Fruit fly (Drosophila melanogaster): ENCODE data around the gene CG46306.

Gene CG46306

dm6 chrX:16829439-16830028, 5.8 kb downstream of the CG46306 start (continued):
- TF ChIP-seq CG6689 (GFP tag; IDR thresholded peaks at IDR 0.05) (0 out of 2 replicates have a peak, but pooled peaks have one; percentile 29), sd (tag; optimal IDR thresholded peaks at IDR 0.05) (peak; percentile 5), Gug (GFP tag; IDR thresholded peaks at IDR 0.05) (no peak), CG12391 (tag; optimal IDR thresholded peaks at IDR 0.05) (peak; percentile 4), dmrt99B (tag; optimal IDR thresholded peaks at IDR 0.05) (peak; percentile 27), CG11504 (tag; optimal IDR thresholded peaks at IDR 0.05) (peak; percentile 35), chinmo (GFP tag; IDR thresholded peaks at IDR 0.05; ENCODE audit: partially characterized antibody) (0 out of 4 replicates have a peak, but pooled peaks have one; percentile 20), vvl (GFP tag; IDR thresholded peaks at IDR 0.05) (peak; percentile 53), Ets65A (GFP tag) (peak; percentile 31), CG4730 (GFP tag; IDR thresholded peaks at IDR 0.05) (0 out of 2 replicates have a peak, but pooled peaks have one; percentile 13), CG4282 (GFP tag; optimal IDR thresholded peaks at IDR 0.05) (no peak), gem (tag; optimal IDR thresholded peaks at IDR 0.05) (peak; percentile 39), grau (tag; optimal IDR thresholded peaks at IDR 0.05) (peak; percentile 13), CG7556 (GFP tag; optimal IDR thresholded peaks at IDR 0.05) (peak; percentile 4), PHDP (tag; optimal IDR thresholded peaks at IDR 0.05) (peak; percentile 33), Drgx (GFP tag; IDR thresholded peaks at IDR 0.05) (peak; percentile 13; the same call in 1 of the 2 replicates), hbn (GFP tag; IDR thresholded peaks at IDR 0.05; ENCODE audit: partially characterized antibody) (no peak), CG31441 (GFP tag; IDR thresholded peaks at IDR 0.05) (0 out of 2 replicates have a peak, but pooled peaks have one; percentile 27), cwo (GFP tag; optimal IDR thresholded peaks at IDR 0.05) (peak; percentile 59), Hr51 (GFP tag; optimal IDR thresholded peaks at IDR 0.05) (peak in 1 of 2 experiments; percentile 46), Fer1 (GFP tag; optimal IDR thresholded peaks at IDR 0.05) (peak; percentile 19), Blimp-1 (GFP tag; optimal IDR thresholded peaks at IDR 0.05) (peak; percentile 6), Abd-B (GFP tag; optimal IDR thresholded peaks at IDR 0.05) (peak; percentile 20), Bgb (GFP tag; IDR thresholded peaks at IDR 0.05; ENCODE audit: partially characterized antibody) (no peak), CG7357 (GFP tag; IDR thresholded peaks at IDR 0.05) (no peak), Usf (GFP tag; optimal IDR thresholded peaks at IDR 0.05) (no peak), zen (tag; optimal IDR thresholded peaks at IDR 0.05) (no peak), Scr (GFP tag; IDR thresholded peaks at IDR 0.05; ENCODE audit: partially characterized antibody) (no peak), CG34376 (GFP tag; optimal IDR thresholded peaks at IDR 0.05) (peak; percentile 44), CG43689 (GFP tag; IDR thresholded peaks at IDR 0.05) (no peak), sqz (GFP tag; optimal IDR thresholded peaks at IDR 0.05) (no peak), ara (GFP tag; IDR thresholded peaks at IDR 0.05) (no peak), Oli (tag; optimal IDR thresholded peaks at IDR 0.05) (no peak), CG2120 (GFP tag; optimal IDR thresholded peaks at IDR 0.05) (peak; percentile 35), CG13624 (GFP tag; optimal IDR thresholded peaks at IDR 0.05) (no peak), mld (GFP tag; IDR thresholded peaks at IDR 0.05; ENCODE audit: partially characterized antibody) (no peak), Xrp1 (GFP tag; IDR thresholded peaks at IDR 0.05) (peak; percentile 17; the same call in 1 of the 2 replicates), sens (GFP tag) (peak; percentile 42), unpg (GFP tag; optimal IDR thresholded peaks at IDR 0.05) (peak; percentile 34), CG18619 (GFP tag; optimal IDR thresholded peaks at IDR 0.05) (no peak)

All from whole organism, embryonic.